Fruit fly (Drosophila melanogaster) whole organism, embryonic: Measurements from ENCODE around the gene CG12075.
A peak's percentile ranks its signal among the peaks of the same experiment; 100 is the strongest.

ENCODE experiments used
- Abd-B ChIP-seq: fragments of 200-800 bp; sonication (Bioruptor generic); optimal IDR thresholded peaks from 2 replicates; lab custom pipeline; 2018; ENCODE audit warnings: missing biosample characterization, mild to moderate bottlenecking, missing genetic modification characterization, moderate library complexity
- CG11723 ChIP-seq: fragments of 200-800 bp; sonication (Bioruptor generic); optimal IDR thresholded peaks from 2 replicates; lab custom pipeline; 2017; ENCODE audit warnings: missing biosample characterization, mild to moderate bottlenecking, missing genetic modification characterization
- CG12299 ChIP-seq: fragments of 200-800 bp; sonication (Bioruptor generic); optimal IDR thresholded peaks from 2 replicates; lab custom pipeline; 2018; ENCODE audit warnings: missing biosample characterization, mild to moderate bottlenecking, missing genetic modification characterization
- CG13123 ChIP-seq: fragments of 200-800 bp; sonication (Bioruptor generic); optimal IDR thresholded peaks from 2 replicates; lab custom pipeline; 2016; ENCODE audit warnings: missing biosample characterization, missing genetic modification characterization
- CG13287 ChIP-seq: fragments of 200-800 bp; sonication (Bioruptor generic); IDR thresholded peaks from 2 replicates; pipeline ENCODE4 v1.3.6; 2022; ENCODE audit warnings: missing biosample characterization, missing genetic modification characterization; ENCODE audit not compliant: partially characterized antibody
- CG15514 ChIP-seq: fragments of 200-800 bp; sonication (Bioruptor generic); optimal IDR thresholded peaks from 3 replicates; lab custom pipeline; 2017; ENCODE audit warnings: missing biosample characterization, missing genetic modification characterization, mild to moderate bottlenecking, moderate library complexity, missing genetic modification reagents
- CG16863 ChIP-seq: fragments of 200-800 bp; sonication (Bioruptor generic); optimal IDR thresholded peaks from 3 replicates; lab custom pipeline; 2016; ENCODE audit warnings: missing biosample characterization, missing genetic modification characterization
- CG17568 ChIP-seq: fragments of 200-800 bp; sonication (Bioruptor generic); optimal IDR thresholded peaks from 2 replicates; lab custom pipeline; 2018; ENCODE audit warnings: missing biosample characterization, mild to moderate bottlenecking, missing genetic modification characterization, moderate library complexity
- CG18476 ChIP-seq: fragments of 200-800 bp; sonication (Bioruptor generic); optimal IDR thresholded peaks from 2 replicates; lab custom pipeline; 2016; ENCODE audit warnings: missing biosample characterization, mild to moderate bottlenecking, missing genetic modification characterization
- CG3281 ChIP-seq: fragments of 200-800 bp; sonication (Bioruptor generic); optimal IDR thresholded peaks from 3 replicates; lab custom pipeline; 2017; ENCODE audit warnings: missing biosample characterization, mild to moderate bottlenecking, missing genetic modification characterization
- CG33557 ChIP-seq: fragments of 200-800 bp; sonication (Bioruptor generic); optimal IDR thresholded peaks from 2 replicates; lab custom pipeline; 2019; ENCODE audit warnings: missing biosample characterization, mild to moderate bottlenecking, missing genetic modification characterization, moderate library complexity
- CG3995 ChIP-seq: fragments of 200-800 bp; sonication (Bioruptor generic); optimal IDR thresholded peaks from 3 replicates; lab custom pipeline; 2016; ENCODE audit warnings: missing biosample characterization, missing genetic modification characterization
- CG4360 ChIP-seq: fragments of 200-800 bp; sonication (Bioruptor generic); IDR thresholded peaks from 2 replicates; pipeline ENCODE4 v1.3.6; 2022; ENCODE audit warnings: missing biosample characterization, missing genetic modification characterization
- CG4730 ChIP-seq: fragments of 200-800 bp; sonication (Bioruptor generic); IDR thresholded peaks from 2 replicates; pipeline ENCODE4 v1.3.6; 2022; ENCODE audit warnings: missing biosample characterization, missing genetic modification characterization
- CG6254 ChIP-seq: fragments of 200-800 bp; sonication (Bioruptor generic); optimal IDR thresholded peaks from 3 replicates; lab custom pipeline; 2017; ENCODE audit warnings: mild to moderate bottlenecking, missing biosample characterization, missing genetic modification reagents, missing genetic modification characterization
- CG6813 ChIP-seq: fragments of 200-800 bp; sonication (Bioruptor generic); optimal IDR thresholded peaks from 2 replicates; lab custom pipeline; 2017; ENCODE audit warnings: missing biosample characterization, missing genetic modification characterization, mild to moderate bottlenecking, moderate library complexity, missing genetic modification reagents
- Chrac-16 ChIP-seq: fragments of 200-800 bp; sonication (Bioruptor generic); optimal IDR thresholded peaks from 3 replicates; lab custom pipeline; 2016; ENCODE audit warnings: missing biosample characterization, missing genetic modification characterization
- D ChIP-seq, 2 experiments: fragments of 200-800 bp in 1 of 2; fragments of >200 bp in 1 of 2; sonication (Bioruptor generic) in 1 of 2; optimal IDR thresholded peaks; 2 replicates in 1 of 2; 3 replicates in 1 of 2; lab custom pipeline; 2017; ENCODE audit warnings: mild to moderate bottlenecking in 1 of 2, missing biosample characterization in 1 of 2, missing genetic modification characterization in 1 of 2, missing genetic modification reagents in 1 of 2
- Dbx ChIP-seq: fragments of 200-800 bp; sonication (Bioruptor generic); IDR thresholded peaks from 3 replicates; pipeline ENCODE4 v1.3.6; 2022; ENCODE audit warnings: missing biosample characterization, missing genetic modification characterization
- Dref ChIP-seq: fragments of 200-800 bp; sonication (Bioruptor generic); IDR thresholded peaks from 2 replicates; pipeline ENCODE4 v1.3.6; 2022; ENCODE audit warnings: missing biosample characterization, missing genetic modification characterization
- Ets65A ChIP-seq: fragments of 200-800 bp; sonication (Bioruptor generic); peaks from one replicate; lab custom pipeline; 2016; ENCODE audit warnings: missing biosample characterization, missing genetic modification characterization
- Fer3 ChIP-seq: fragments of 200-800 bp; sonication (Bioruptor generic); optimal IDR thresholded peaks from 2 replicates; lab custom pipeline; 2018; ENCODE audit warnings: missing biosample characterization, mild to moderate bottlenecking, missing genetic modification characterization, moderate library complexity
- Hey ChIP-seq: fragments of 200-800 bp; sonication (Bioruptor generic); optimal IDR thresholded peaks from 3 replicates; lab custom pipeline; 2018; ENCODE audit warnings: missing biosample characterization, mild to moderate bottlenecking, missing genetic modification characterization
- Hmr ChIP-seq: fragments of 200-800 bp; sonication (Bioruptor generic); optimal IDR thresholded peaks from 3 replicates; lab custom pipeline; 2017; ENCODE audit warnings: mild to moderate bottlenecking, missing biosample characterization, missing genetic modification reagents, missing genetic modification characterization
- Jarid2 ChIP-seq: fragments of 200-800 bp; sonication (Bioruptor generic); optimal IDR thresholded peaks from 3 replicates; lab custom pipeline; 2017; ENCODE audit warnings: mild to moderate bottlenecking, missing biosample characterization, missing genetic modification reagents, missing genetic modification characterization
- NK7.1 ChIP-seq: fragments of 200-800 bp; sonication (Bioruptor generic); optimal IDR thresholded peaks from 3 replicates; lab custom pipeline; 2016; ENCODE audit warnings: missing biosample characterization, missing genetic modification characterization
- Neu2 ChIP-seq: fragments of 200-800 bp; sonication (Bioruptor generic); optimal IDR thresholded peaks from 3 replicates; lab custom pipeline; 2016; ENCODE audit warnings: missing biosample characterization, missing genetic modification characterization, borderline replicate concordance
- PHDP ChIP-seq: fragments of 200-800 bp; sonication (Bioruptor generic); optimal IDR thresholded peaks from 3 replicates; lab custom pipeline; 2018; ENCODE audit warnings: missing biosample characterization, mild to moderate bottlenecking, missing genetic modification characterization, moderate library complexity
- Trl ChIP-seq, 3 experiments: fragments of >200 bp in 2 of 3; fragments of 200-800 bp in 1 of 3; sonication (Bioruptor generic) in 1 of 3; optimal IDR thresholded peaks; 2 replicates in 1 of 3; 3 replicates in 2 of 3; lab custom pipeline; 2016 to 2017; ENCODE audit warnings: missing biosample characterization in 1 of 3, missing genetic modification characterization in 1 of 3
- ase ChIP-seq: fragments of 200-800 bp; sonication (Bioruptor generic); IDR thresholded peaks from 3 replicates; pipeline ENCODE4 v1.3.6; 2022; ENCODE audit warnings: missing biosample characterization, missing genetic modification characterization
- bigmax ChIP-seq: fragments of 200-800 bp; sonication (Bioruptor generic); optimal IDR thresholded peaks from 2 replicates; lab custom pipeline; 2018; ENCODE audit warnings: missing biosample characterization, mild to moderate bottlenecking, missing genetic modification characterization
- bowl ChIP-seq: fragments of 200-800 bp; sonication (Bioruptor generic); IDR thresholded peaks from 2 replicates; pipeline ENCODE4 v1.3.6; 2022; ENCODE audit warnings: missing biosample characterization, missing genetic modification characterization
- br ChIP-seq: fragments of >200 bp; optimal IDR thresholded peaks from 2 replicates; lab custom pipeline; 2017
- eve ChIP-seq, 2 experiments: fragments of >200 bp; optimal IDR thresholded peaks; 2 replicates each; lab custom pipeline; 2017; ENCODE audit warnings: missing biosample characterization in 2 of 2, missing genetic modification characterization in 2 of 2
- ewg ChIP-seq: fragments of 200-800 bp; sonication (Bioruptor generic); optimal IDR thresholded peaks from 3 replicates; lab custom pipeline; 2017; ENCODE audit warnings: mild to moderate bottlenecking, missing biosample characterization, missing genetic modification reagents, missing genetic modification characterization
- fd3F ChIP-seq: fragments of 200-800 bp; sonication (Bioruptor generic); optimal IDR thresholded peaks from 2 replicates; lab custom pipeline; 2018; ENCODE audit warnings: missing biosample characterization, mild to moderate bottlenecking, missing genetic modification characterization, moderate library complexity
- fu2 ChIP-seq: fragments of 200-800 bp; sonication (Bioruptor generic); optimal IDR thresholded peaks from 2 replicates; lab custom pipeline; 2016; ENCODE audit warnings: missing biosample characterization, missing genetic modification characterization
- gce ChIP-seq: fragments of 200-800 bp; sonication (Bioruptor generic); IDR thresholded peaks from 3 replicates; pipeline ENCODE4 v1.3.6; 2022; ENCODE audit warnings: missing biosample characterization, missing genetic modification characterization
- gem ChIP-seq: fragments of 200-800 bp; sonication (Bioruptor generic); optimal IDR thresholded peaks from 2 replicates; lab custom pipeline; 2019; ENCODE audit warnings: missing biosample characterization, mild to moderate bottlenecking, missing genetic modification characterization, moderate library complexity
- h ChIP-seq: fragments of >200 bp; optimal IDR thresholded peaks from 2 replicates; lab custom pipeline; 2017
- lmd ChIP-seq: fragments of 200-800 bp; sonication (Bioruptor generic); IDR thresholded peaks from 2 replicates; pipeline ENCODE4 v1.3.6; 2022; ENCODE audit warnings: missing biosample characterization, missing genetic modification characterization
- nom ChIP-seq: fragments of 200-800 bp; sonication (Bioruptor generic); optimal IDR thresholded peaks from 2 replicates; lab custom pipeline; 2017; ENCODE audit warnings: missing biosample characterization, missing genetic modification characterization, mild to moderate bottlenecking, moderate library complexity, missing genetic modification reagents
- org-1 ChIP-seq: fragments of 200-800 bp; sonication (Bioruptor generic); optimal IDR thresholded peaks from 2 replicates; lab custom pipeline; 2017; ENCODE audit warnings: missing biosample characterization, missing genetic modification characterization
- p53 ChIP-seq: fragments of 200-800 bp; sonication (Bioruptor generic); optimal IDR thresholded peaks from 2 replicates; lab custom pipeline; 2016; ENCODE audit warnings: missing biosample characterization, missing genetic modification characterization
- pfk ChIP-seq: fragments of 200-800 bp; sonication (Bioruptor generic); optimal IDR thresholded peaks from 2 replicates; lab custom pipeline; 2018; ENCODE audit warnings: missing biosample characterization, mild to moderate bottlenecking, missing genetic modification characterization, moderate library complexity
- pho ChIP-seq: fragments of 200-800 bp; sonication (Bioruptor generic); optimal IDR thresholded peaks from 2 replicates; lab custom pipeline; 2016; ENCODE audit warnings: missing biosample characterization, missing genetic modification characterization
- ro ChIP-seq: fragments of 200-800 bp; sonication (Bioruptor generic); IDR thresholded peaks from 2 replicates; pipeline ENCODE4 v1.3.6; 2022; ENCODE audit warnings: missing biosample characterization, missing genetic modification characterization
- sima ChIP-seq: fragments of 200-800 bp; sonication (Bioruptor generic); optimal IDR thresholded peaks from 2 replicates; lab custom pipeline; 2016; ENCODE audit warnings: missing biosample characterization, missing genetic modification characterization
- vvl ChIP-seq: fragments of 200-800 bp; sonication (Bioruptor generic); IDR thresholded peaks from 2 replicates; pipeline ENCODE4 v1.3.6; 2022; ENCODE audit warnings: missing biosample characterization, missing genetic modification characterization
- zfh1 ChIP-seq: fragments of 200-800 bp; sonication (Bioruptor generic); IDR thresholded peaks from 3 replicates; pipeline ENCODE4 v1.3.6; 2022; ENCODE audit warnings: missing biosample characterization, missing genetic modification characterization

Gene CG12075

dm6 chrX:8897859-8898427 is 59.8 kb downstream of the CG12075 start, which contains the start of gene Moe (continued):
- no peak for TF ChIP-seq fd3F
- TF ChIP-seq CG12299, result no peak
- no peak for TF ChIP-seq CG4730 (GFP tag; lab: Robert Waterston, UW)
- TF ChIP-seq CG3995, result no peak
- TF ChIP-seq ro (GFP tag; lab: Robert Waterston, UW), result no peak
- peak; percentile 51 for TF ChIP-seq fu2
- TF ChIP-seq pfk (GFP tag; lab: Kevin White, UChicago), result no peak
- peak; percentile 70; the same call in 2 of the 3 replicates for TF ChIP-seq Dbx (GFP tag; lab: Robert Waterston, UW)
- peak; percentile 37; the same call in 1 of the 2 replicates for TF ChIP-seq lmd (GFP tag; lab: Robert Waterston, UW)
- no peak for TF ChIP-seq CG6813
- TF ChIP-seq h (lab: Kevin White, UChicago), result no peak
- TF ChIP-seq CG15514, result peak; percentile 47
- TF ChIP-seq eve (GFP tag; optimal IDR thresholded peaks at IDR 0.05; lab: Kevin White, UChicago), result peak in 1 of 2 experiments; percentile 75
- TF ChIP-seq sima (GFP tag; lab: Kevin White, UChicago), result no peak
- no peak for TF ChIP-seq CG3281 (GFP tag; lab: Kevin White, UChicago)
- peak; percentile 61 for TF ChIP-seq Hmr (GFP tag; lab: Kevin White, UChicago)
- peak; percentile 39; the same call in 1 of the 2 replicates for TF ChIP-seq vvl (GFP tag; lab: Robert Waterston, UW)
- TF ChIP-seq Dref, result peak; percentile 57
- no peak for TF ChIP-seq bowl (GFP tag; lab: Robert Waterston, UW)
- TF ChIP-seq CG6254, result no peak
- no peak for TF ChIP-seq bigmax (GFP tag; lab: Kevin White, UChicago)
- TF ChIP-seq zfh1 (GFP tag; lab: Robert Waterston, UW), result peak; percentile 44; the same call in 1 of the 3 replicates
- TF ChIP-seq br (lab: Kevin White, UChicago), result no peak
- no peak for TF ChIP-seq ase (GFP tag; lab: Robert Waterston, UW)
- no peak for TF ChIP-seq PHDP
- TF ChIP-seq gem (tag; lab: Kevin White, UChicago), result peak; percentile 49
- TF ChIP-seq gce (GFP tag; lab: Robert Waterston, UW), result no peak
- TF ChIP-seq Abd-B, result no peak
- no peak for TF ChIP-seq CG4360 (GFP tag; lab: Robert Waterston, UW)
- no peak for TF ChIP-seq D (optimal IDR thresholded peaks at IDR 0.05; lab: Kevin White, UChicago)
- no peak for TF ChIP-seq D (GFP tag; optimal IDR thresholded peaks at IDR 0.05; lab: Kevin White, UChicago)
- TF ChIP-seq CG33557 (GFP tag; lab: Kevin White, UChicago), result no peak
- no peak for TF ChIP-seq CG11723 (GFP tag; lab: Kevin White, UChicago)
- TF ChIP-seq NK7.1 (GFP tag; lab: Kevin White, UChicago), result peak; percentile 9
- TF ChIP-seq CG13123 (GFP tag; lab: Kevin White, UChicago), result peak; percentile 26
- TF ChIP-seq CG18476 (GFP tag; lab: Kevin White, UChicago), result no peak
- TF ChIP-seq Trl (optimal IDR thresholded peaks at IDR 0.05; lab: Kevin White, UChicago), result peak in 1 of 2 experiments; percentile 46
- TF ChIP-seq Trl (GFP tag; optimal IDR thresholded peaks at IDR 0.05; lab: Kevin White, UChicago), result peak; percentile 76
- TF ChIP-seq Ets65A (GFP tag; lab: Kevin White, UChicago), result peak; percentile 97
- TF ChIP-seq CG13287, result peak; percentile 84
- TF ChIP-seq org-1 (GFP tag; lab: Kevin White, UChicago), result no peak
- TF ChIP-seq ewg (GFP tag; lab: Kevin White, UChicago), result no peak
- TF ChIP-seq Neu2 (GFP tag; lab: Kevin White, UChicago), result no peak
- TF ChIP-seq pho (GFP tag; lab: Kevin White, UChicago), result peak; percentile 65
- no peak for TF ChIP-seq CG17568 (GFP tag; lab: Kevin White, UChicago)
- no peak for TF ChIP-seq Fer3 (tag; lab: Kevin White, UChicago)
- no peak for TF ChIP-seq Jarid2 (GFP tag; lab: Kevin White, UChicago)
- TF ChIP-seq Hey (tag; lab: Kevin White, UChicago), result no peak
- peak; percentile 81 for TF ChIP-seq nom (GFP tag; lab: Kevin White, UChicago)
- peak; percentile 25 for TF ChIP-seq p53
- TF ChIP-seq CG16863, result peak; percentile 3
- TF ChIP-seq Chrac-16 (GFP tag; lab: Kevin White, UChicago), result peak; percentile 30
